Fruit fly (Drosophila melanogaster) whole organism, embryonic: ENCODE results near the gene CG17264.

ENCODE experiments used
- ATbp ChIP-seq: fragments of 200-800 bp; sonication (Bioruptor generic); optimal IDR thresholded peaks from 2 replicates; lab custom pipeline; 2017; ENCODE audit warnings: missing biosample characterization, mild to moderate bottlenecking, missing genetic modification characterization, missing genetic modification reagents
- Atf-2 ChIP-seq: fragments of 200-800 bp; sonication (Bioruptor generic); optimal IDR thresholded peaks from 2 replicates; lab custom pipeline; 2016; ENCODE audit warnings: missing biosample characterization, missing genetic modification characterization
- CG10321 ChIP-seq: fragments of 200-800 bp; sonication (Bioruptor generic); IDR thresholded peaks from 2 replicates; pipeline ENCODE4 v1.3.6; 2022; ENCODE audit warnings: missing biosample characterization, missing genetic modification characterization
- CG11696 ChIP-seq: fragments of 200-800 bp; sonication (Bioruptor generic); IDR thresholded peaks from 2 replicates; pipeline ENCODE4 v1.3.6; 2022; ENCODE audit warnings: missing biosample characterization, missing genetic modification characterization
- CG12104 ChIP-seq: fragments of 200-800 bp; sonication (Bioruptor generic); optimal IDR thresholded peaks from 3 replicates; lab custom pipeline; 2016; ENCODE audit warnings: missing biosample characterization, missing genetic modification characterization
- CG12299 ChIP-seq: fragments of 200-800 bp; sonication (Bioruptor generic); optimal IDR thresholded peaks from 2 replicates; lab custom pipeline; 2018; ENCODE audit warnings: missing biosample characterization, mild to moderate bottlenecking, missing genetic modification characterization
- CG15479 ChIP-seq: fragments of 200-800 bp; sonication (Bioruptor generic); optimal IDR thresholded peaks from 3 replicates; lab custom pipeline; 2019; ENCODE audit warnings: missing biosample characterization, mild to moderate bottlenecking, missing genetic modification characterization, moderate library complexity
- CG1603 ChIP-seq: fragments of 200-800 bp; sonication (Bioruptor generic); optimal IDR thresholded peaks from 2 replicates; lab custom pipeline; 2019; ENCODE audit warnings: missing biosample characterization, mild to moderate bottlenecking, missing genetic modification characterization, moderate library complexity
- CG16863 ChIP-seq: fragments of 200-800 bp; sonication (Bioruptor generic); optimal IDR thresholded peaks from 3 replicates; lab custom pipeline; 2016; ENCODE audit warnings: missing biosample characterization, missing genetic modification characterization
- CG31365 ChIP-seq: fragments of 200-800 bp; sonication (Bioruptor generic); optimal IDR thresholded peaks from 2 replicates; lab custom pipeline; 2018; ENCODE audit warnings: missing biosample characterization, mild to moderate bottlenecking, missing genetic modification characterization
- CG3407 ChIP-seq: fragments of 200-800 bp; sonication (Bioruptor generic); optimal IDR thresholded peaks from 2 replicates; lab custom pipeline; 2018; ENCODE audit warnings: missing biosample characterization, mild to moderate bottlenecking, missing genetic modification characterization
- CG4360 ChIP-seq: fragments of 200-800 bp; sonication (Bioruptor generic); IDR thresholded peaks from 2 replicates; pipeline ENCODE4 v1.3.6; 2022; ENCODE audit warnings: missing biosample characterization, missing genetic modification characterization
- CG6254 ChIP-seq: fragments of 200-800 bp; sonication (Bioruptor generic); optimal IDR thresholded peaks from 3 replicates; lab custom pipeline; 2017; ENCODE audit warnings: mild to moderate bottlenecking, missing biosample characterization, missing genetic modification reagents, missing genetic modification characterization
- CG7357 ChIP-seq: fragments of 200-800 bp; sonication (Bioruptor generic); IDR thresholded peaks from 3 replicates; pipeline ENCODE4 v1.3.6; 2022; ENCODE audit warnings: missing biosample characterization, missing genetic modification characterization
- CG7786 ChIP-seq: fragments of 200-800 bp; sonication (Bioruptor generic); optimal IDR thresholded peaks from 2 replicates; lab custom pipeline; 2016; ENCODE audit warnings: missing biosample characterization, missing genetic modification characterization
- CG7928 ChIP-seq: fragments of 200-800 bp; sonication (Bioruptor generic); optimal IDR thresholded peaks from 2 replicates; lab custom pipeline; 2017; ENCODE audit warnings: missing biosample characterization, mild to moderate bottlenecking, missing genetic modification characterization
- CG9609 ChIP-seq: fragments of 200-800 bp; sonication (Bioruptor generic); optimal IDR thresholded peaks from 3 replicates; lab custom pipeline; 2016; ENCODE audit warnings: missing biosample characterization, missing genetic modification characterization
- CHES-1-like ChIP-seq: fragments of 200-800 bp; sonication (Bioruptor generic); optimal IDR thresholded peaks from 2 replicates; lab custom pipeline; 2016; ENCODE audit warnings: missing biosample characterization, missing genetic modification characterization
- CrebB ChIP-seq: fragments of 200-800 bp; sonication (Bioruptor generic); optimal IDR thresholded peaks from 3 replicates; lab custom pipeline; 2018; ENCODE audit warnings: missing biosample characterization, mild to moderate bottlenecking, missing genetic modification characterization
- Dbx ChIP-seq: fragments of 200-800 bp; sonication (Bioruptor generic); IDR thresholded peaks from 3 replicates; pipeline ENCODE4 v1.3.6; 2022; ENCODE audit warnings: missing biosample characterization, missing genetic modification characterization
- Dp ChIP-seq: fragments of 200-800 bp; sonication (Bioruptor generic); optimal IDR thresholded peaks from 2 replicates; lab custom pipeline; 2018; ENCODE audit warnings: missing biosample characterization, mild to moderate bottlenecking, missing genetic modification characterization, moderate library complexity
- Fer3 ChIP-seq: fragments of 200-800 bp; sonication (Bioruptor generic); optimal IDR thresholded peaks from 2 replicates; lab custom pipeline; 2018; ENCODE audit warnings: missing biosample characterization, mild to moderate bottlenecking, missing genetic modification characterization, moderate library complexity
- Gug ChIP-seq: fragments of 200-800 bp; sonication (Bioruptor generic); IDR thresholded peaks from 4 replicates; pipeline ENCODE4 v1.3.6; 2022; ENCODE audit warnings: missing biosample characterization, missing genetic modification characterization
- Mes4 ChIP-seq: fragments of 200-800 bp; sonication (Bioruptor generic); optimal IDR thresholded peaks from 2 replicates; lab custom pipeline; 2016; ENCODE audit warnings: missing biosample characterization, missing genetic modification characterization
- Poxn ChIP-seq: fragments of 200-800 bp; sonication (Bioruptor generic); IDR thresholded peaks from 2 replicates; pipeline ENCODE4 v1.3.6; 2022; ENCODE audit warnings: missing biosample characterization, missing genetic modification characterization
- Six4 ChIP-seq: fragments of 200-800 bp; sonication (Bioruptor generic); optimal IDR thresholded peaks from 2 replicates; lab custom pipeline; 2016; ENCODE audit warnings: missing biosample characterization, missing genetic modification characterization
- Sox102F ChIP-seq: fragments of 200-800 bp; sonication (Bioruptor generic); optimal IDR thresholded peaks from 2 replicates; lab custom pipeline; 2018; ENCODE audit warnings: missing biosample characterization, mild to moderate bottlenecking, missing genetic modification characterization, moderate library complexity
- Spps ChIP-seq: fragments of 200-800 bp; sonication (Bioruptor generic); optimal IDR thresholded peaks from 2 replicates; lab custom pipeline; 2018; ENCODE audit warnings: missing biosample characterization, mild to moderate bottlenecking, missing genetic modification characterization
- Tbp ChIP-seq: fragments of >200 bp; optimal IDR thresholded peaks from 2 replicates; lab custom pipeline; 2018; ENCODE audit warnings: missing biosample characterization, missing genetic modification characterization
- Xrp1 ChIP-seq: fragments of 200-800 bp; sonication (Bioruptor generic); IDR thresholded peaks from 2 replicates; pipeline ENCODE4 v1.3.6; 2022; ENCODE audit warnings: missing biosample characterization, missing genetic modification characterization
- aop ChIP-seq: fragments of 200-800 bp; sonication (Bioruptor generic); IDR thresholded peaks from 2 replicates; pipeline ENCODE4 v1.3.6; 2022; ENCODE audit warnings: missing biosample characterization, missing genetic modification characterization
- ato ChIP-seq: fragments of 200-800 bp; sonication (Bioruptor generic); IDR thresholded peaks from 2 replicates; pipeline ENCODE4 v1.3.6; 2022; ENCODE audit warnings: missing biosample characterization, missing genetic modification characterization; ENCODE audit not compliant: partially characterized antibody
- bsh ChIP-seq, 2 experiments: fragments of 200-800 bp; sonication (Bioruptor generic); optimal IDR thresholded peaks; 2 replicates each; lab custom pipeline; 2017 to 2018; ENCODE audit warnings: mild to moderate bottlenecking in 2 of 2, missing biosample characterization in 2 of 2, missing genetic modification characterization in 2 of 2, moderate library complexity in 1 of 2
- btn ChIP-seq: fragments of 200-800 bp; sonication (Bioruptor generic); optimal IDR thresholded peaks from 2 replicates; lab custom pipeline; 2016; ENCODE audit warnings: missing biosample characterization, missing genetic modification characterization
- chinmo ChIP-seq: fragments of 200-800 bp; sonication (Bioruptor generic); IDR thresholded peaks from 4 replicates; pipeline ENCODE4 v1.3.6; 2022; ENCODE audit warnings: missing biosample characterization, missing genetic modification characterization; ENCODE audit not compliant: partially characterized antibody
- ci ChIP-seq: fragments of 200-800 bp; sonication (Bioruptor generic); IDR thresholded peaks from 3 replicates; pipeline ENCODE4 v1.3.6; 2022; ENCODE audit warnings: missing biosample characterization, missing genetic modification characterization
- gce ChIP-seq: fragments of 200-800 bp; sonication (Bioruptor generic); IDR thresholded peaks from 3 replicates; pipeline ENCODE4 v1.3.6; 2022; ENCODE audit warnings: missing biosample characterization, missing genetic modification characterization
- gcm2 ChIP-seq: fragments of 200-800 bp; sonication (Bioruptor generic); optimal IDR thresholded peaks from 2 replicates; lab custom pipeline; 2016; ENCODE audit warnings: missing biosample characterization, missing genetic modification characterization
- hb ChIP-seq: fragments of 200-800 bp; sonication (Bioruptor generic); IDR thresholded peaks from 3 replicates; pipeline ENCODE4 v1.3.6; 2022; ENCODE audit warnings: missing biosample characterization, missing genetic modification characterization; ENCODE audit not compliant: partially characterized antibody
- ind ChIP-seq: fragments of 200-800 bp; sonication (Bioruptor generic); optimal IDR thresholded peaks from 3 replicates; lab custom pipeline; 2016; ENCODE audit warnings: missing biosample characterization, missing genetic modification characterization
- ken ChIP-seq: fragments of 200-800 bp; sonication (Bioruptor generic); IDR thresholded peaks from 3 replicates; pipeline ENCODE4 v1.3.6; 2022; ENCODE audit warnings: missing biosample characterization, missing genetic modification characterization
- nom ChIP-seq: fragments of 200-800 bp; sonication (Bioruptor generic); optimal IDR thresholded peaks from 2 replicates; lab custom pipeline; 2017; ENCODE audit warnings: missing biosample characterization, missing genetic modification characterization, mild to moderate bottlenecking, moderate library complexity, missing genetic modification reagents
- phol ChIP-seq: fragments of 200-800 bp; sonication (Bioruptor generic); optimal IDR thresholded peaks from 3 replicates; lab custom pipeline; 2018; ENCODE audit warnings: missing biosample characterization, mild to moderate bottlenecking, missing genetic modification characterization, moderate library complexity
- salm ChIP-seq: fragments of 200-800 bp; sonication (Bioruptor generic); optimal IDR thresholded peaks from 2 replicates; lab custom pipeline; 2018; ENCODE audit warnings: missing biosample characterization, mild to moderate bottlenecking, missing genetic modification characterization
- sc ChIP-seq, 3 experiments: fragments of >200 bp in 2 of 3; fragments of 200-800 bp in 1 of 3; sonication (Bioruptor generic) in 1 of 3; optimal IDR thresholded peaks; 2 replicates in 2 of 3; 3 replicates in 1 of 3; lab custom pipeline; 2017; ENCODE audit warnings: mild to moderate bottlenecking in 1 of 3, missing biosample characterization in 1 of 3, missing genetic modification characterization in 1 of 3, missing genetic modification reagents in 1 of 3
- sens ChIP-seq: fragments of 200-800 bp; sonication (Bioruptor generic); peaks from one replicate; lab custom pipeline; 2016; ENCODE audit warnings: missing biosample characterization, missing genetic modification characterization
- seq ChIP-seq: fragments of 200-800 bp; sonication (Bioruptor generic); IDR thresholded peaks from 2 replicates; pipeline ENCODE4 v1.3.6; 2022; ENCODE audit warnings: missing biosample characterization, missing genetic modification characterization
- stc ChIP-seq: fragments of 200-800 bp; sonication (Bioruptor generic); IDR thresholded peaks from 2 replicates; pipeline ENCODE4 v1.3.6; 2022; ENCODE audit warnings: missing biosample characterization, missing genetic modification characterization
- sug ChIP-seq: fragments of 200-800 bp; optimal IDR thresholded peaks from 2 replicates; lab custom pipeline; 2019; ENCODE audit warnings: missing biosample characterization, mild to moderate bottlenecking, missing genetic modification characterization, moderate library complexity
- tup ChIP-seq: fragments of 200-800 bp; sonication (Bioruptor generic); optimal IDR thresholded peaks from 2 replicates; lab custom pipeline; 2016; ENCODE audit warnings: missing biosample characterization, mild to moderate bottlenecking, missing genetic modification characterization, moderate library complexity
- vvl ChIP-seq: fragments of 200-800 bp; sonication (Bioruptor generic); IDR thresholded peaks from 2 replicates; pipeline ENCODE4 v1.3.6; 2022; ENCODE audit warnings: missing biosample characterization, missing genetic modification characterization

The CG17264 gene

DNA sequence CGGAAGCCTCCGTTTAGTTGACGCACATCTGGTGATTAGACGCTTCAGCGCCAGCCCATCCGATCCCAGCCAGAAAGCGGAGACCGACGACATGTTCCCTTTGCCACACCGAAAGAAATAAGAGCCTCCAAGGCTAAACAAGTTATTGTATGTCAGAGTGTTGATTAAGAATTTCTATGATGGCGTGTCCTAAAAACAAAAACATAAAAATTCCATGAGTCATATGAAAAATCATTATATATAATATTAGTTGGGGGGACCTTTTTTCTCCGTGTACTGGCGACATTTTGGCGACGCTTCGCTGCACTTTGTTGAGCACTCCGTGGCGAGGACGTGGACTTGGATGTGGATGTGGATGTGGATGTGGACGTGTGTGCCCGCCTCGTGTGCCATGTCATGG lies 5.5 kb upstream of the CG17264 start (continued):
- TF ChIP-seq tup (GFP tag; lab: Kevin White, UChicago), result peak; percentile 26
- TF ChIP-seq nom, result no peak
- no peak for TF ChIP-seq Gug (GFP tag; lab: Robert Waterston, UW)
- TF ChIP-seq CG12104 (GFP tag; lab: Kevin White, UChicago), result no peak
- TF ChIP-seq chinmo (GFP tag; lab: Robert Waterston, UW), result no peak
- no peak for TF ChIP-seq Dbx (GFP tag; lab: Robert Waterston, UW)
- no peak for TF ChIP-seq CG12299 (tag; lab: Kevin White, UChicago)
- TF ChIP-seq Tbp, result no peak
- no peak for TF ChIP-seq Atf-2
- TF ChIP-seq CG6254 (GFP tag; lab: Kevin White, UChicago), result no peak
- TF ChIP-seq CG1603 (tag; lab: Kevin White, UChicago), result no peak
- no peak for TF ChIP-seq CG3407
- 0 out of 3 replicates have a peak, but pooled peaks have one; percentile 29 for TF ChIP-seq gce (GFP tag; lab: Robert Waterston, UW)
- TF ChIP-seq CHES-1-like (GFP tag; lab: Kevin White, UChicago), result no peak
- TF ChIP-seq stc (GFP tag; lab: Robert Waterston, UW), result peak; percentile 33; the same call in 1 of the 2 replicates
- TF ChIP-seq Poxn (GFP tag; lab: Robert Waterston, UW), result no peak
- TF ChIP-seq sens (GFP tag; lab: Kevin White, UChicago), result peak; percentile 78
- no peak for TF ChIP-seq hb (GFP tag; lab: Robert Waterston, UW)
- TF ChIP-seq vvl (GFP tag; lab: Robert Waterston, UW), result peak; percentile 56; the same call in 1 of the 2 replicates
- no peak for TF ChIP-seq CG9609 (GFP tag; lab: Kevin White, UChicago)
- no peak for TF ChIP-seq Six4 (GFP tag; lab: Kevin White, UChicago)
- TF ChIP-seq ato (GFP tag; lab: Robert Waterston, UW), result no peak
- no peak for TF ChIP-seq CG31365 (tag; lab: Kevin White, UChicago)
- no peak for TF ChIP-seq ATbp (GFP tag; lab: Kevin White, UChicago)
- no peak for TF ChIP-seq CrebB (tag; lab: Kevin White, UChicago)
- peak; percentile 64 for TF ChIP-seq Sox102F (GFP tag; lab: Kevin White, UChicago)
- TF ChIP-seq Spps (tag; lab: Kevin White, UChicago), result no peak
- no peak for TF ChIP-seq btn (GFP tag; lab: Kevin White, UChicago)
- TF ChIP-seq seq, result no peak
- TF ChIP-seq phol (tag; lab: Kevin White, UChicago), result peak; percentile 47
- peak; percentile 29 for TF ChIP-seq ind (GFP tag; lab: Kevin White, UChicago)
- no peak for TF ChIP-seq CG15479 (GFP tag; lab: Kevin White, UChicago)
- no peak for TF ChIP-seq CG7928 (GFP tag; lab: Kevin White, UChicago)
- no peak for TF ChIP-seq CG16863
- no peak for TF ChIP-seq CG11696 (GFP tag; lab: Robert Waterston, UW)
- no peak for TF ChIP-seq sc (optimal IDR thresholded peaks at IDR 0.05; lab: Kevin White, UChicago)
- no peak for TF ChIP-seq sc (GFP tag; optimal IDR thresholded peaks at IDR 0.05; lab: Kevin White, UChicago)
- TF ChIP-seq gcm2, result no peak
- no peak for TF ChIP-seq CG7786 (GFP tag; lab: Kevin White, UChicago)
- no peak for TF ChIP-seq aop (GFP tag; lab: Robert Waterston, UW)
- TF ChIP-seq CG4360 (GFP tag; lab: Robert Waterston, UW), result no peak
- TF ChIP-seq CG7357 (GFP tag; lab: Robert Waterston, UW), result no peak
- peak; percentile 58; the same call in 1 of the 2 replicates for TF ChIP-seq Xrp1
- peak; percentile 7 for TF ChIP-seq Fer3 (tag; lab: Kevin White, UChicago)
- TF ChIP-seq sug, result no peak
- no peak for TF ChIP-seq salm
- peak in 1 of 2 experiments; percentile 56 for TF ChIP-seq bsh (GFP tag; optimal IDR thresholded peaks at IDR 0.05; lab: Kevin White, UChicago)
- peak; percentile 38; the same call in 1 of the 3 replicates for TF ChIP-seq ken
- TF ChIP-seq ci (GFP tag; lab: Robert Waterston, UW), result peak; percentile 65; the same call in 1 of the 3 replicates
- TF ChIP-seq Mes4 (GFP tag; lab: Kevin White, UChicago), result no peak
- TF ChIP-seq CG10321 (GFP tag; lab: Robert Waterston, UW), result no peak
- TF ChIP-seq Dp, result no peak
